Fruit fly (Drosophila melanogaster) whole organism: ENCODE data around the gene CG10919.

Experiments used
- Dll ChIP-seq: fragments of >200 bp; optimal IDR thresholded peaks from 2 replicates; lab custom pipeline; 2017
- EcR ChIP-seq, 2 experiments: fragments of >200 bp; optimal IDR thresholded peaks; 2 replicates each; lab custom pipeline; 2017; ENCODE audit warnings: missing biosample characterization in 2 of 2, missing genetic modification characterization in 2 of 2, missing genetic modification reagents in 2 of 2
- pan ChIP-seq: fragments of >200 bp; optimal IDR thresholded peaks from 2 replicates; lab custom pipeline; 2017
- psq ChIP-seq: fragments of >200 bp; optimal IDR thresholded peaks from 2 replicates; lab custom pipeline; 2017
- usp ChIP-seq: fragments of >200 bp; optimal IDR thresholded peaks from 2 replicates; lab custom pipeline; 2017; ENCODE audit warnings: missing biosample characterization, missing genetic modification characterization, mixed read lengths

DNA sequence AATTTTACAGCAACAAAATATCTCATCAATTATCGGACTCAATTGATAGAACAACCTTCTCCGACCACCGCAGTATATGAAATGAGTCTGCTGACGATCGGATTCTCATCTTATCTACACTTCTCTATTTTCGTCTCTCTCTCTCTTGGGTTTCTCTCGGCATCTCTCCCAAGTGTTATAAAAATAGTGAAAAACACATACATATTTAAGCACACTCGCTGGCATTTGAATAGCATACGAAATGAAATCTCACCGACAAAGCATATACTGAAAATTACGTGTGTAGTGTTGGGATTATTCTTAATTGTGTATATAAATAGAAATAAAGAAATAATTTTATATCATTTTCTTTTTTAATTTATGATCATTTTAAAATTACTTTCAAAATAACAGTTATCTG, 7.9 kb upstream of the CG10919 start, which contains the start of gene pyd3:
- TF ChIP-seq pan (lab: Kevin White, UChicago): no peak
- no peak for TF ChIP-seq Dll (lab: Kevin White, UChicago)
- TF ChIP-seq EcR (GFP tag; optimal IDR thresholded peaks at IDR 0.05; lab: Kevin White, UChicago): no peak
- TF ChIP-seq psq (lab: Kevin White, UChicago): no peak
- TF ChIP-seq usp (GFP tag; lab: Kevin White, UChicago): no peak
